Worm (Caenorhabditis elegans) whole organism, L4 larva: ENCODE data around the gene clec-5.

Source experiments
- ceh-28 ChIP-seq: fragments of 150-350 bp; optimal IDR thresholded peaks from 2 replicates; lab custom pipeline; 2014; ENCODE audit warnings: missing biosample characterization, missing genetic modification reagents, missing genetic modification characterization
- fkh-10 ChIP-seq: fragments of 150-350 bp; optimal IDR thresholded peaks from 2 replicates; lab custom pipeline; 2014; ENCODE audit warnings: missing biosample characterization, missing genetic modification reagents, missing genetic modification characterization
- gei-8 ChIP-seq: fragments of 200-800 bp; sonication (Bioruptor generic); optimal IDR thresholded peaks from 2 replicates; lab custom pipeline; 2018; ENCODE audit warnings: mild to moderate bottlenecking, missing genetic modification characterization, missing compliant biosample characterization
- nhr-77 ChIP-seq: fragments of 150-350 bp; optimal IDR thresholded peaks from 2 replicates; lab custom pipeline; 2014; ENCODE audit warnings: missing biosample characterization, missing genetic modification characterization
- php-3 ChIP-seq: fragments of 200-800 bp; sonication (Bioruptor generic); IDR thresholded peaks from 2 replicates; pipeline ENCODE4 v1.3.6; 2022; ENCODE audit warnings: missing genetic modification reagents, missing genetic modification characterization, missing compliant biosample characterization
- sdz-12 ChIP-seq: fragments of 200-800 bp; sonication (Bioruptor generic); optimal IDR thresholded peaks from 2 replicates; lab custom pipeline; 2018; ENCODE audit warnings: mild to moderate bottlenecking, missing genetic modification characterization, missing compliant biosample characterization
- snpc-4 ChIP-seq: fragments of 150-350 bp; optimal IDR thresholded peaks from 2 replicates; lab custom pipeline; 2014; ENCODE audit warnings: missing biosample characterization, missing genetic modification characterization
- ztf-11 ChIP-seq: fragments of 150-350 bp; optimal IDR thresholded peaks from 2 replicates; lab custom pipeline; 2014; ENCODE audit warnings: missing biosample characterization, missing genetic modification characterization
- ztf-7 ChIP-seq: fragments of 150-350 bp; optimal IDR thresholded peaks from 2 replicates; lab custom pipeline; 2014; ENCODE audit warnings: missing biosample characterization, missing genetic modification characterization

- no peak for TF ChIP-seq gei-8 (GFP tag; lab: Kevin White, UChicago)
- no peak for TF ChIP-seq ceh-28 (tag; lab: Kevin White, UChicago)
- no peak for TF ChIP-seq ztf-11
- TF ChIP-seq fkh-10 = no peak
- no peak for TF ChIP-seq php-3 (GFP tag; lab: Robert Waterston, UW)
- no peak for TF ChIP-seq sdz-12 (GFP tag; lab: Kevin White, UChicago)
- no peak for TF ChIP-seq nhr-77 (tag; lab: Kevin White, UChicago)
- no peak for TF ChIP-seq ztf-7
- no peak for TF ChIP-seq snpc-4 (tag; lab: Kevin White, UChicago)
Observed at ce11 chrIII:4849739-4850138, 33.7 kb downstream of the clec-5 start, which contains the start of gene nonu-1.
